Worm (Caenorhabditis elegans) whole organism, L1 larva: Measurements from ENCODE around the gene C04G6.2.

Experiments
- C16A3.4 ChIP-seq: fragments of 150-350 bp; optimal IDR thresholded peaks from 2 replicates; lab custom pipeline; 2014; ENCODE audit warnings: missing biosample characterization, missing genetic modification characterization
- F16B12.6 ChIP-seq: fragments of 150-350 bp; optimal IDR thresholded peaks from 2 replicates; lab custom pipeline; 2014; ENCODE audit warnings: missing biosample characterization, missing genetic modification characterization
- alr-1 ChIP-seq: fragments of 200-800 bp; sonication (Bioruptor generic); optimal IDR thresholded peaks from 2 replicates; lab custom pipeline; 2018; ENCODE audit warnings: borderline replicate concordance, mild to moderate bottlenecking, missing genetic modification characterization, missing compliant biosample characterization
- blmp-1 ChIP-seq: fragments of 150-350 bp; optimal IDR thresholded peaks from 2 replicates; lab custom pipeline; 2014; ENCODE audit warnings: missing biosample characterization, missing genetic modification characterization
- ceh-63 ChIP-seq: fragments of 200-800 bp; sonication (Bioruptor generic); optimal IDR thresholded peaks from 2 replicates; lab custom pipeline; 2018; ENCODE audit warnings: mild to moderate bottlenecking, missing genetic modification characterization, missing compliant biosample characterization
- ceh-8 ChIP-seq: fragments of 200-800 bp; sonication (Bioruptor generic); optimal IDR thresholded peaks from 2 replicates; lab custom pipeline; 2018; ENCODE audit warnings: mild to moderate bottlenecking, missing genetic modification characterization, moderate library complexity, missing compliant biosample characterization
- ceh-90 ChIP-seq: sonication (generic microtip); optimal IDR thresholded peaks from 2 replicates; lab custom pipeline; 2016; ENCODE audit warnings: missing genetic modification characterization, missing compliant biosample characterization
- dpl-1 ChIP-seq, 3 experiments: fragments of 150-350 bp in 2 of 3; sonication (generic microtip) in 1 of 3; optimal IDR thresholded peaks; 2 replicates each; lab custom pipeline; 2014 to 2017; ENCODE audit warnings: missing biosample characterization in 3 of 3, missing genetic modification characterization in 3 of 3, missing genetic modification reagents in 3 of 3
- egl-27 ChIP-seq, 2 experiments: fragments of 150-350 bp in 1 of 2; sonication (generic microtip); optimal IDR thresholded peaks; 3 replicates each; lab custom pipeline; 2017 to 2018; ENCODE audit warnings: missing biosample characterization in 2 of 2, missing genetic modification characterization in 2 of 2, missing genetic modification reagents in 2 of 2
- elt-2 ChIP-seq: sonication (generic microtip); optimal IDR thresholded peaks from 2 replicates; lab custom pipeline; 2016; ENCODE audit warnings: missing genetic modification characterization, mild to moderate bottlenecking, inconsistent platforms, missing compliant biosample characterization, missing genetic modification reagents
- elt-3 ChIP-seq, 6 experiments: fragments of 150-350 bp in 1 of 6; sonication (generic microtip); optimal IDR thresholded peaks; 2 replicates each; lab custom pipeline; 2017 to 2018; ENCODE audit warnings: missing biosample characterization in 6 of 6, missing genetic modification characterization in 6 of 6, inconsistent platforms in 1 of 6
- fkh-4 ChIP-seq: sonication (generic microtip); optimal IDR thresholded peaks from 2 replicates; lab custom pipeline; 2016; ENCODE audit warnings: missing compliant biosample characterization, missing genetic modification characterization, borderline replicate concordance
- fkh-8 ChIP-seq: sonication (generic microtip); optimal IDR thresholded peaks from 2 replicates; lab custom pipeline; 2016; ENCODE audit warnings: mild to moderate bottlenecking, missing genetic modification characterization, missing compliant biosample characterization
- grh-1 ChIP-seq: fragments of 200-800 bp; sonication (Bioruptor generic); IDR thresholded peaks from 2 replicates; pipeline ENCODE4 v1.3.6; 2022; ENCODE audit warnings: missing genetic modification reagents, missing genetic modification characterization, missing compliant biosample characterization
- hlh-17 ChIP-seq: fragments of 200-800 bp; sonication (Bioruptor generic); optimal IDR thresholded peaks from 2 replicates; lab custom pipeline; 2018; ENCODE audit warnings: missing genetic modification characterization, mild to moderate bottlenecking, missing compliant biosample characterization, moderate library complexity, borderline replicate concordance
- hlh-4 ChIP-seq: sonication (generic microtip); optimal IDR thresholded peaks from 2 replicates; lab custom pipeline; 2016; ENCODE audit warnings: mild to moderate bottlenecking, missing genetic modification characterization, missing compliant biosample characterization
- hpl-2 ChIP-seq: fragments of 150-350 bp; optimal IDR thresholded peaks from 2 replicates; lab custom pipeline; 2014; ENCODE audit warnings: missing biosample characterization, missing genetic modification reagents, missing genetic modification characterization
- irx-1 ChIP-seq: sonication (generic microtip); optimal IDR thresholded peaks from 2 replicates; lab custom pipeline; 2016; ENCODE audit warnings: missing genetic modification characterization, missing compliant biosample characterization
- lin-13 ChIP-seq: fragments of 150-350 bp; optimal IDR thresholded peaks from 2 replicates; lab custom pipeline; 2014; ENCODE audit warnings: missing biosample characterization, missing genetic modification reagents, missing genetic modification characterization
- lin-14 ChIP-seq: fragments of 200-800 bp; sonication (Bioruptor generic); optimal IDR thresholded peaks from 2 replicates; lab custom pipeline; 2018; ENCODE audit warnings: mild to moderate bottlenecking, missing genetic modification characterization, moderate library complexity, missing compliant biosample characterization
- lsy-2 ChIP-seq, 2 experiments: fragments of 150-350 bp; optimal IDR thresholded peaks; 2 replicates each; lab custom pipeline; 2014; ENCODE audit warnings: missing biosample characterization in 2 of 2, missing genetic modification characterization in 2 of 2
- mdl-1 ChIP-seq, 2 experiments: fragments of 150-350 bp; optimal IDR thresholded peaks; 2 replicates each; lab custom pipeline; 2014 to 2017; ENCODE audit warnings: missing biosample characterization in 2 of 2, missing genetic modification characterization in 2 of 2, inconsistent platforms in 1 of 2
- mep-1 ChIP-seq: fragments of 150-350 bp; optimal IDR thresholded peaks from 2 replicates; lab custom pipeline; 2014; ENCODE audit warnings: missing biosample characterization, missing genetic modification characterization
- nhr-11 ChIP-seq: fragments of 150-350 bp; optimal IDR thresholded peaks from 2 replicates; lab custom pipeline; 2014; ENCODE audit warnings: missing biosample characterization, missing genetic modification characterization
- nhr-12 ChIP-seq: sonication (generic microtip); optimal IDR thresholded peaks from 2 replicates; lab custom pipeline; 2017; ENCODE audit warnings: missing biosample characterization, missing genetic modification characterization
- nhr-19 ChIP-seq: fragments of 200-800 bp; sonication (Bioruptor generic); conservative IDR thresholded peaks from 2 replicates; pipeline ENCODE4 v1.3.6; 2022; ENCODE audit warnings: missing genetic modification characterization, missing compliant biosample characterization
- nhr-20 ChIP-seq: sonication (generic microtip); optimal IDR thresholded peaks from 2 replicates; lab custom pipeline; 2016; ENCODE audit warnings: mild to moderate bottlenecking, missing genetic modification characterization, missing compliant biosample characterization
- nhr-237 ChIP-seq: fragments of 150-350 bp; optimal IDR thresholded peaks from 2 replicates; lab custom pipeline; 2014; ENCODE audit warnings: missing biosample characterization, missing genetic modification characterization
- nhr-28 ChIP-seq: fragments of 150-350 bp; optimal IDR thresholded peaks from 2 replicates; lab custom pipeline; 2014; ENCODE audit warnings: missing biosample characterization, missing genetic modification characterization
- nhr-47 ChIP-seq: sonication (generic microtip); optimal IDR thresholded peaks from 2 replicates; lab custom pipeline; 2016; ENCODE audit warnings: mild to moderate bottlenecking, missing genetic modification characterization, moderate library complexity, missing compliant biosample characterization
- nhr-71 ChIP-seq: sonication (generic microtip); optimal IDR thresholded peaks from 2 replicates; lab custom pipeline; 2016; ENCODE audit warnings: mild to moderate bottlenecking, missing genetic modification characterization, moderate library complexity, missing compliant biosample characterization
- nhr-76 ChIP-seq: sonication (generic microtip); optimal IDR thresholded peaks from 2 replicates; lab custom pipeline; 2017; ENCODE audit warnings: missing biosample characterization, missing genetic modification characterization
- nhr-84 ChIP-seq: sonication (generic microtip); optimal IDR thresholded peaks from 2 replicates; lab custom pipeline; 2017; ENCODE audit warnings: missing biosample characterization, missing genetic modification characterization
- nhr-85 ChIP-seq: sonication (generic microtip); peaks from one replicate; lab custom pipeline; 2016; ENCODE audit warnings: missing genetic modification characterization, inconsistent platforms, missing compliant biosample characterization
- pag-3 ChIP-seq: sonication (generic microtip); optimal IDR thresholded peaks from 2 replicates; lab custom pipeline; 2017; ENCODE audit warnings: missing genetic modification characterization, mild to moderate bottlenecking, missing compliant biosample characterization, antibody characterized with exemption, borderline replicate concordance; ENCODE audit not compliant: insufficient read depth
- pqm-1 ChIP-seq: sonication (generic microtip); optimal IDR thresholded peaks from 3 replicates; lab custom pipeline; 2017; ENCODE audit warnings: missing biosample characterization, missing genetic modification characterization
- skn-1 ChIP-seq: fragments of 150-350 bp; optimal IDR thresholded peaks from 2 replicates; lab custom pipeline; 2014; ENCODE audit warnings: missing biosample characterization, missing genetic modification characterization
- snpc-4 ChIP-seq: fragments of 150-350 bp; optimal IDR thresholded peaks from 2 replicates; lab custom pipeline; 2014; ENCODE audit warnings: missing biosample characterization, missing genetic modification characterization
- sox-4 ChIP-seq: sonication (generic microtip); optimal IDR thresholded peaks from 2 replicates; lab custom pipeline; 2016; ENCODE audit warnings: missing genetic modification characterization, missing compliant biosample characterization
- sptf-1 ChIP-seq: fragments of 150-350 bp; optimal IDR thresholded peaks from 2 replicates; lab custom pipeline; 2014; ENCODE audit warnings: missing biosample characterization, missing genetic modification characterization
- sup-37 ChIP-seq: fragments of 200-800 bp; sonication (Bioruptor generic); optimal IDR thresholded peaks from 2 replicates; lab custom pipeline; 2018; ENCODE audit warnings: mild to moderate bottlenecking, missing genetic modification characterization, missing compliant biosample characterization
- swsn-7 ChIP-seq: sonication (generic microtip); optimal IDR thresholded peaks from 2 replicates; lab custom pipeline; 2016; ENCODE audit warnings: missing genetic modification characterization, missing compliant biosample characterization
- tbx-2 ChIP-seq: sonication (generic microtip); optimal IDR thresholded peaks from 2 replicates; lab custom pipeline; 2016; ENCODE audit warnings: missing genetic modification characterization, missing compliant biosample characterization
- tlp-1 ChIP-seq: fragments of 150-350 bp; optimal IDR thresholded peaks from 2 replicates; lab custom pipeline; 2014; ENCODE audit warnings: missing biosample characterization, missing genetic modification characterization
- unc-130 ChIP-seq: fragments of 150-350 bp; optimal IDR thresholded peaks from 2 replicates; lab custom pipeline; 2017; ENCODE audit warnings: missing biosample characterization, missing genetic modification characterization, inconsistent platforms
- unc-86 ChIP-seq: sonication (generic microtip); optimal IDR thresholded peaks from 2 replicates; lab custom pipeline; 2016; ENCODE audit warnings: missing genetic modification characterization, missing compliant biosample characterization
- unc-98 ChIP-seq: fragments of 200-800 bp; sonication (Bioruptor generic); IDR thresholded peaks from 2 replicates; pipeline ENCODE4 v1.3.6; 2022; ENCODE audit warnings: missing genetic modification characterization, missing compliant biosample characterization
- xbp-1 ChIP-seq: sonication (generic microtip); optimal IDR thresholded peaks from 2 replicates; lab custom pipeline; 2016; ENCODE audit warnings: missing genetic modification characterization, missing compliant biosample characterization
- zip-4 ChIP-seq: fragments of 200-800 bp; sonication (Bioruptor generic); optimal IDR thresholded peaks from 2 replicates; lab custom pipeline; 2018; ENCODE audit warnings: mild to moderate bottlenecking, missing genetic modification characterization, moderate library complexity, missing compliant biosample characterization
- ztf-11 ChIP-seq, 2 experiments: sonication (generic microtip); optimal IDR thresholded peaks; 2 replicates each; lab custom pipeline; 2016 to 2017; ENCODE audit warnings: missing genetic modification characterization in 2 of 2, missing biosample characterization in 1 of 2, missing compliant biosample characterization in 1 of 2
- ztf-4 ChIP-seq: fragments of 150-350 bp; optimal IDR thresholded peaks from 2 replicates; lab custom pipeline; 2014; ENCODE audit warnings: missing biosample characterization, missing genetic modification characterization

Gene C04G6.2

DNA sequence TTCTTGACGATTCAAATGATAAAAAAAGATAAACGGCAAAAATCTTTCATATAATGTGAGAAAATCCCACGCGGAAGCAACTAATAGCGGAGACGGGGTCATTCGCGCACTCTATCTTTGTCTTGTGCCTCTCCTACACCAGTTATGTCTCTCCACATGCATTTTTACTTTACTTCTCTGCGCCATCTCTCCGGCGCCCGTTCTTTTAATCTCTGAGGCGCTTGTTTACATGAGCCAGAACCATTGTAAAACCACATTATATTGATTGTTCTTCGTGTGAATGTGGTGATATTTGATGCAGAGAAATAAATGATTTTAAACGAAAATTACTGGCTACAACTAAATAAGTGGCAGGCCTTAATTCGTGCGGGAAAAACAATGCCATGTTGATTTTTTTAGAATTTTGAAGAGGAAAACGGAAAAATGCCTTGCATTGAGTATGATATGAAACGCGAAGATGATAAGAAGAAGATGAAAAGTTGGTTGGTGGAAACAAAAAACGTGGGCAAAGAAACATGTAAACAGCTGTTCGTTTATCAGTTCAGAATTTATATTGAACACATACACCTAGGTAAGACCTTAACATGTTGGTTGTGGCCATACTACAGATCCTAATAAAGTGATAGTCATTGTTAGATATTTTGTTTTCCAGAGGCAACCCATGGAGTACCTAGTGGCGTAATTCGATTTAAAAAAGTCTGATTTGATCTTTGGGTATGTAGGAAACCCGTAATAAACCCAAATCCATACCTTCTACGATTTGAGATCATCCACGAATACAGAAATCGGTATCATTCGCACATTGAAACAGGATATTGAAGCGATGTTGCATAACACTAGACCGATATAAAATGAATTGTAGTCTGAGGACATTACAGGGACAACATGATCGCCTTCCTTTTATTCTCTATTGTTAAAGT is at the start of gene C04G6.2:
C04G6.2 (plus strand) TSS at position 870 of the 920 bp plus-strand sequence.
- TF ChIP-seq blmp-1 (peak; percentile 69), nhr-85 (tag; lab: Kevin White, UChicago) (peak; percentile 67), tbx-2 (tag; lab: Kevin White, UChicago) (peak; percentile 65), nhr-71 (tag; lab: Kevin White, UChicago) (peak; percentile 72), egl-27 (tag; optimal IDR thresholded peaks at IDR 0.05; lab: Kevin White, UChicago) (no peak), alr-1 (tag; lab: Kevin White, UChicago) (no peak), pag-3 (tag; lab: Kevin White, UChicago) (no peak), elt-2 (tag; lab: Kevin White, UChicago) (peak; percentile 78), nhr-19 (GFP tag; lab: Robert Waterston, UW) (no peak; the same call in none of the 2 replicates), zip-4 (GFP tag; lab: Kevin White, UChicago) (no peak), grh-1 (GFP tag; lab: Robert Waterston, UW) (no peak), snpc-4 (tag; lab: Kevin White, UChicago) (peak; percentile 29), nhr-76 (tag; lab: Kevin White, UChicago) (no peak), ceh-8 (no peak), unc-86 (peak; percentile 16), sox-4 (no peak), pqm-1 (tag; lab: Kevin White, UChicago) (no peak), sup-37 (GFP tag; lab: Kevin White, UChicago) (no peak), fkh-8 (peak; percentile 41), mdl-1 (tag; optimal IDR thresholded peaks at IDR 0.05; lab: Kevin White, UChicago) (peak in 1 of 2 experiments; percentile 74), hpl-2 (GFP tag; lab: Kevin White, UChicago) (no peak), hlh-17 (no peak), nhr-237 (tag; lab: Kevin White, UChicago) (no peak), F16B12.6 (peak; percentile 24), unc-130 (tag; lab: Kevin White, UChicago) (peak; percentile 29), nhr-20 (tag; lab: Kevin White, UChicago) (peak; percentile 74), ceh-90 (tag; lab: Kevin White, UChicago) (no peak), irx-1 (tag; lab: Kevin White, UChicago) (no peak), dpl-1 (GFP tag; optimal IDR thresholded peaks at IDR 0.05; lab: Kevin White, UChicago) (peak; percentile 10 to 56 (median 35)), lin-14 (peak; percentile 94), fkh-4 (tag; lab: Kevin White, UChicago) (no peak), lsy-2 (tag; optimal IDR thresholded peaks at IDR 0.05; lab: Kevin White, UChicago) (peak; percentile 44 to 62), nhr-47 (tag; lab: Kevin White, UChicago) (peak; percentile 45), lin-13 (GFP tag; lab: Kevin White, UChicago) (no peak), sptf-1 (tag; lab: Kevin White, UChicago) (no peak), ceh-63 (GFP tag; lab: Kevin White, UChicago) (no peak), xbp-1 (peak; percentile 11), mep-1 (peak; percentile 53), hlh-4 (tag; lab: Kevin White, UChicago) (no peak), swsn-7 (peak; percentile 40), nhr-12 (no peak), unc-98 (GFP tag; lab: Robert Waterston, UW) (no peak), ztf-11 (tag; optimal IDR thresholded peaks at IDR 0.05; lab: Kevin White, UChicago) (no peak), C16A3.4 (tag; lab: Kevin White, UChicago) (no peak), nhr-28 (tag; lab: Kevin White, UChicago) (no peak), elt-3 (tag; optimal IDR thresholded peaks at IDR 0.05; lab: Kevin White, UChicago) (peak in 1 of 6 experiments; percentile 46), nhr-11 (tag; lab: Kevin White, UChicago) (no peak), skn-1 (tag; lab: Kevin White, UChicago) (peak; percentile 32), tlp-1 (tag; lab: Kevin White, UChicago) (no peak), nhr-84 (no peak), ztf-4 (tag; lab: Kevin White, UChicago) (no peak)
